Worm (Caenorhabditis elegans) whole organism, L3 larva: ENCODE measurements around the gene sru-25.

Source experiments
- ceh-16 ChIP-seq: sonication (generic microtip); optimal IDR thresholded peaks from 2 replicates; lab custom pipeline; 2017; ENCODE audit warnings: missing biosample characterization, missing genetic modification characterization
- elt-1 ChIP-seq: fragments of 150-350 bp; optimal IDR thresholded peaks from 2 replicates; lab custom pipeline; 2014; ENCODE audit warnings: missing biosample characterization, missing genetic modification characterization
- nhr-23 ChIP-seq: fragments of 150-350 bp; optimal IDR thresholded peaks from 2 replicates; lab custom pipeline; 2014; ENCODE audit warnings: missing biosample characterization, missing genetic modification reagents, missing genetic modification characterization

- TF ChIP-seq nhr-23 (no peak), elt-1 (tag; lab: Kevin White, UChicago) (no peak), ceh-16 (no peak)
Observed at ce11 chrV:657678-658077, 16.4 kb downstream of the sru-25 start, which contains the start of gene srh-246.
